Fruit fly (Drosophila melanogaster): ENCODE results near the gene CG34427.

CG34427 gene

dm6 chr3L:8849817-8850216 is 45.3 kb downstream of the CG34427 start:
- TF ChIP-seq pan (optimal IDR thresholded peaks at IDR 0.05) (no peak), Sp1 (GFP tag; optimal IDR thresholded peaks at IDR 0.05) (no peak), dmrt93B (GFP tag; optimal IDR thresholded peaks at IDR 0.05) (no peak), Hr78 (GFP tag; optimal IDR thresholded peaks at IDR 0.05) (no peak), rgr (GFP tag; optimal IDR thresholded peaks at IDR 0.05) (no peak), Dfd (GFP tag; optimal IDR thresholded peaks at IDR 0.05) (no peak), h (GFP tag; optimal IDR thresholded peaks at IDR 0.05) (no peak), Hr83 (GFP tag; optimal IDR thresholded peaks at IDR 0.05; ENCODE audit: poor library complexity, severe bottlenecking) (no peak), lola (GFP tag; optimal IDR thresholded peaks at IDR 0.05) (no peak), sage (GFP tag; optimal IDR thresholded peaks at IDR 0.05) (no peak), Rel (GFP tag; optimal IDR thresholded peaks at IDR 0.05) (no peak), Rel (tag; optimal IDR thresholded peaks at IDR 0.05) (no peak), CG32264 (GFP tag; optimal IDR thresholded peaks at IDR 0.05) (no peak), ey (GFP tag; optimal IDR thresholded peaks at IDR 0.05) (no peak), fru (GFP tag; optimal IDR thresholded peaks at IDR 0.05) (no peak), usp (GFP tag; optimal IDR thresholded peaks at IDR 0.05) (no peak), Myc (optimal IDR thresholded peaks at IDR 0.05) (no peak)

dm6 chr3L:8850784-8851704 is 46.5 kb downstream of the CG34427 start:
- no peak for TF ChIP-seq Abd-B (GFP tag; optimal IDR thresholded peaks at IDR 0.05)
- TF ChIP-seq CG32264 (GFP tag; optimal IDR thresholded peaks at IDR 0.05), result no peak
- TF ChIP-seq dl (GFP tag; optimal IDR thresholded peaks at IDR 0.05; ENCODE audit: insufficient read depth in 1 of 2, partially characterized antibody in 2 of 2), result no peak
- TF ChIP-seq fru (GFP tag; optimal IDR thresholded peaks at IDR 0.05), result no peak
- no peak for TF ChIP-seq brk (GFP tag; optimal IDR thresholded peaks at IDR 0.05)
- no peak for TF ChIP-seq HLH106 (tag; optimal IDR thresholded peaks at IDR 0.05)
- TF ChIP-seq tai (GFP tag; optimal IDR thresholded peaks at IDR 0.05), result no peak
- no peak for TF ChIP-seq foxo (GFP tag; optimal IDR thresholded peaks at IDR 0.05)
- no peak for TF ChIP-seq CrebA (GFP tag; optimal IDR thresholded peaks at IDR 0.05; ENCODE audit: borderline replicate concordance)
- TF ChIP-seq usp (GFP tag; optimal IDR thresholded peaks at IDR 0.05), result no peak
- no peak for TF ChIP-seq Jra (GFP tag; optimal IDR thresholded peaks at IDR 0.05)
- no peak for TF ChIP-seq Mio (GFP tag; optimal IDR thresholded peaks at IDR 0.05)
- TF ChIP-seq sage (GFP tag; optimal IDR thresholded peaks at IDR 0.05), result no peak
- no peak for TF ChIP-seq Sp1 (GFP tag; optimal IDR thresholded peaks at IDR 0.05)
- no peak for TF ChIP-seq br (GFP tag; optimal IDR thresholded peaks at IDR 0.05)
- TF ChIP-seq pan (optimal IDR thresholded peaks at IDR 0.05), result no peak

dm6 chr3L:8851950-8852349 is 47.4 kb downstream of the CG34427 start:
- TF ChIP-seq CrebA (GFP tag; optimal IDR thresholded peaks at IDR 0.05; ENCODE audit: borderline replicate concordance) (no peak), Myc (optimal IDR thresholded peaks at IDR 0.05) (no peak), usp (GFP tag; optimal IDR thresholded peaks at IDR 0.05) (no peak), br (GFP tag; optimal IDR thresholded peaks at IDR 0.05) (no peak), pan (optimal IDR thresholded peaks at IDR 0.05) (no peak), foxo (GFP tag; optimal IDR thresholded peaks at IDR 0.05) (no peak), Hnf4 (GFP tag; optimal IDR thresholded peaks at IDR 0.05) (no peak), sage (GFP tag; optimal IDR thresholded peaks at IDR 0.05) (no peak), Hr78 (GFP tag; optimal IDR thresholded peaks at IDR 0.05) (no peak), Jra (GFP tag; optimal IDR thresholded peaks at IDR 0.05) (no peak)

dm6 chr3L:8852907-8853306 is 48.3 kb downstream of the CG34427 start:
- TF ChIP-seq foxo (GFP tag; optimal IDR thresholded peaks at IDR 0.05) (peak in 1 of 2 experiments; percentile 23), fru (GFP tag; optimal IDR thresholded peaks at IDR 0.05) (peak; percentile 40), jim (GFP tag; optimal IDR thresholded peaks at IDR 0.05) (no peak)

- TF ChIP-seq pan (optimal IDR thresholded peaks at IDR 0.05), result no peak
- TF ChIP-seq CrebA (GFP tag; optimal IDR thresholded peaks at IDR 0.05; ENCODE audit: borderline replicate concordance), result no peak
Observed at dm6 chr3L:8853382-8853781, 48.8 kb downstream of the CG34427 start.

Data from whole organism, wandering third instar larva.